Fruit fly (Drosophila melanogaster): ENCODE measurements around the gene CG33271.

CG33271 gene

DNA sequence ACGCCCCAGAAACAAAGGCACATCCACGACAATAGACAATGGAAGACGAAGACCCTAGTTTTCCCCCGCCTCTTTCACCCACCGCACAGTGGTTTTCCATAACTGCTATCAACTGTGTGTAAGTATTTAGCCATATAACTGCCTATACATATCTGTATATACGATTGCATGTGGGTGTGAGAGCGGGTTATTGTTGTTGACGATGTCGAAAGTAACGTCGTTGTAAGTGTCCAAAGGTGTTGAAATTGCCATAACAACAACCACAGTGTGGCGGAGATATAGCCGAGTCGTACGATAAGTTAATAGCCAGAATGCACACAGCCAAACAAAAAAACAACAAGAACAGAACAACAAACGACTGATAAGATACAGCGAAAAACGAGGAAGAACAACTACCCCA is 46.0 kb downstream of the CG33271 start (continued):
- no peak for TF ChIP-seq Hey (tag; optimal IDR thresholded peaks at IDR 0.05)
- TF ChIP-seq CG18011 (GFP tag; optimal IDR thresholded peaks at IDR 0.05): no peak
- peak; percentile 84 for TF ChIP-seq GATAe (GFP tag; conservative IDR thresholded peaks at IDR 0.05)
- no peak for TF ChIP-seq gem (tag; optimal IDR thresholded peaks at IDR 0.05)
- TF ChIP-seq trem (tag; optimal IDR thresholded peaks at IDR 0.05): no peak
- TF ChIP-seq ATbp (GFP tag; optimal IDR thresholded peaks at IDR 0.05): peak; percentile 36
- peak; percentile 80 for TF ChIP-seq CG4360 (GFP tag; IDR thresholded peaks at IDR 0.05)
- TF ChIP-seq CG16813 (GFP tag; IDR thresholded peaks at IDR 0.05; ENCODE audit: partially characterized antibody): no peak
- TF ChIP-seq CG11456 (GFP tag; IDR thresholded peaks at IDR 0.05): 0 out of 3 replicates have a peak, but pooled peaks have one; percentile 19
- no peak for TF ChIP-seq CG4617 (GFP tag; optimal IDR thresholded peaks at IDR 0.05; ENCODE audit: borderline replicate concordance)
- peak; percentile 13 for TF ChIP-seq Med (GFP tag)
- TF ChIP-seq dati (GFP tag; IDR thresholded peaks at IDR 0.05): no peak
- peak; percentile 54 for TF ChIP-seq caup (GFP tag; optimal IDR thresholded peaks at IDR 0.05; ENCODE audit: severe bottlenecking)
- no peak for TF ChIP-seq Dref (GFP tag; IDR thresholded peaks at IDR 0.05)
- TF ChIP-seq zen2 (GFP tag; IDR thresholded peaks at IDR 0.05; ENCODE audit: partially characterized antibody): no peak
- TF ChIP-seq Deaf1 (tag; optimal IDR thresholded peaks at IDR 0.05): no peak
- no peak for TF ChIP-seq Hsf (GFP tag; optimal IDR thresholded peaks at IDR 0.05)
- no peak for TF ChIP-seq lola (GFP tag; optimal IDR thresholded peaks at IDR 0.05)
- peak; percentile 9 for TF ChIP-seq CG10543 (GFP tag; optimal IDR thresholded peaks at IDR 0.05)
- TF ChIP-seq ssp (GFP tag; IDR thresholded peaks at IDR 0.05): no peak
- TF ChIP-seq CG3281 (GFP tag; optimal IDR thresholded peaks at IDR 0.05): no peak
- no peak for TF ChIP-seq CG8281 (tag; optimal IDR thresholded peaks at IDR 0.05)
- TF ChIP-seq kay (GFP tag; optimal IDR thresholded peaks at IDR 0.05): no peak
- TF ChIP-seq CG17802 (tag; optimal IDR thresholded peaks at IDR 0.05): no peak
- no peak for TF ChIP-seq YL-1 (GFP tag; optimal IDR thresholded peaks at IDR 0.05)
- TF ChIP-seq CG15011 (GFP tag; optimal IDR thresholded peaks at IDR 0.05): no peak
- TF ChIP-seq Scr (GFP tag; IDR thresholded peaks at IDR 0.05; ENCODE audit: partially characterized antibody): no peak
- 0 out of 4 replicates have a peak, but pooled peaks have one; percentile 16 for TF ChIP-seq chinmo (GFP tag; IDR thresholded peaks at IDR 0.05; ENCODE audit: partially characterized antibody)
- TF ChIP-seq Tbp (GFP tag; optimal IDR thresholded peaks at IDR 0.05): no peak
- no peak for TF ChIP-seq Sin3A (optimal IDR thresholded peaks at IDR 0.05)
- TF ChIP-seq CG11695 (GFP tag; IDR thresholded peaks at IDR 0.05): 0 out of 3 replicates have a peak, but pooled peaks have one; percentile 10
- TF ChIP-seq CG42726 (GFP tag; IDR thresholded peaks at IDR 0.05; ENCODE audit: partially characterized antibody): no peak
- TF ChIP-seq CG17359 (tag; optimal IDR thresholded peaks at IDR 0.05): peak; percentile 12
- no peak for TF ChIP-seq CHES-1-like (GFP tag; optimal IDR thresholded peaks at IDR 0.05)
- no peak for TF ChIP-seq CG7357 (GFP tag; IDR thresholded peaks at IDR 0.05)
- TF ChIP-seq CG16863 (GFP tag; optimal IDR thresholded peaks at IDR 0.05): no peak
- TF ChIP-seq PHDP (tag; optimal IDR thresholded peaks at IDR 0.05): no peak
- TF ChIP-seq Abd-B (GFP tag; optimal IDR thresholded peaks at IDR 0.05): no peak
- no peak for TF ChIP-seq CG13894 (tag; optimal IDR thresholded peaks at IDR 0.05)
- TF ChIP-seq CG18476 (GFP tag; optimal IDR thresholded peaks at IDR 0.05): no peak
- TF ChIP-seq eve (GFP tag; optimal IDR thresholded peaks at IDR 0.05): no peak
- no peak for TF ChIP-seq CG7928 (GFP tag; optimal IDR thresholded peaks at IDR 0.05)
- peak; percentile 14 for TF ChIP-seq cwo (GFP tag; optimal IDR thresholded peaks at IDR 0.05)
- TF ChIP-seq CG33213 (GFP tag; optimal IDR thresholded peaks at IDR 0.05): no peak
- peak; percentile 65; the same call in 1 of the 2 replicates for TF ChIP-seq rib (GFP tag; IDR thresholded peaks at IDR 0.05)
- no peak for TF ChIP-seq mld (GFP tag; IDR thresholded peaks at IDR 0.05; ENCODE audit: partially characterized antibody)
- no peak for TF ChIP-seq crol (GFP tag; IDR thresholded peaks at IDR 0.05)
- TF ChIP-seq ci (GFP tag; IDR thresholded peaks at IDR 0.05): 0 out of 3 replicates have a peak, but pooled peaks have one; percentile 30
- no peak for TF ChIP-seq CG12391 (tag; optimal IDR thresholded peaks at IDR 0.05)

All from whole organism, embryonic.